Fruit fly (Drosophila melanogaster) whole organism, embryonic: ENCODE data around the gene CG5180.

Experiments
- Abd-B ChIP-seq: fragments of 200-800 bp; sonication (Bioruptor generic); optimal IDR thresholded peaks from 2 replicates; lab custom pipeline; 2018; ENCODE audit warnings: missing biosample characterization, mild to moderate bottlenecking, missing genetic modification characterization, moderate library complexity
- Adf1 ChIP-seq: fragments of 200-800 bp; sonication (Bioruptor generic); IDR thresholded peaks from 2 replicates; pipeline ENCODE4 v1.3.6; 2022; ENCODE audit warnings: missing biosample characterization, missing genetic modification characterization
- Antp ChIP-seq: fragments of 200-800 bp; sonication (Bioruptor generic); optimal IDR thresholded peaks from 3 replicates; lab custom pipeline; 2016; ENCODE audit warnings: missing biosample characterization, missing genetic modification characterization
- BEAF-32 ChIP-seq: fragments of 200-800 bp; sonication (Bioruptor generic); optimal IDR thresholded peaks from 3 replicates; lab custom pipeline; 2017; ENCODE audit warnings: missing biosample characterization, missing genetic modification characterization, mild to moderate bottlenecking, moderate library complexity, missing genetic modification reagents
- CG10267 ChIP-seq: fragments of 200-800 bp; sonication (Bioruptor generic); optimal IDR thresholded peaks from 2 replicates; lab custom pipeline; 2018; ENCODE audit warnings: missing biosample characterization, mild to moderate bottlenecking, missing genetic modification characterization, moderate library complexity
- CG11247 ChIP-seq: fragments of 200-800 bp; sonication (Bioruptor generic); IDR thresholded peaks from 2 replicates; pipeline ENCODE4 v1.3.6; 2022; ENCODE audit warnings: missing biosample characterization, missing genetic modification characterization
- CG11560 ChIP-seq: fragments of 200-800 bp; sonication (Bioruptor generic); IDR thresholded peaks from 3 replicates; pipeline ENCODE4 v1.3.6; 2022; ENCODE audit warnings: missing biosample characterization, missing genetic modification characterization
- CG12769 ChIP-seq: fragments of 200-800 bp; sonication (Bioruptor generic); optimal IDR thresholded peaks from 2 replicates; lab custom pipeline; 2019; ENCODE audit warnings: missing biosample characterization, mild to moderate bottlenecking, missing genetic modification characterization, moderate library complexity
- CG14014 ChIP-seq: fragments of 200-800 bp; sonication (Bioruptor generic); IDR thresholded peaks from 2 replicates; pipeline ENCODE4 v1.3.6; 2022; ENCODE audit warnings: missing biosample characterization, missing genetic modification characterization
- CG1603 ChIP-seq: fragments of 200-800 bp; sonication (Bioruptor generic); optimal IDR thresholded peaks from 2 replicates; lab custom pipeline; 2019; ENCODE audit warnings: missing biosample characterization, mild to moderate bottlenecking, missing genetic modification characterization, moderate library complexity
- CG16779 ChIP-seq: fragments of 200-800 bp; sonication (Bioruptor generic); IDR thresholded peaks from 2 replicates; pipeline ENCODE4 v1.3.6; 2022; ENCODE audit warnings: missing biosample characterization, missing genetic modification characterization
- CG17568 ChIP-seq: fragments of 200-800 bp; sonication (Bioruptor generic); optimal IDR thresholded peaks from 2 replicates; lab custom pipeline; 2018; ENCODE audit warnings: missing biosample characterization, mild to moderate bottlenecking, missing genetic modification characterization, moderate library complexity
- CG3838 ChIP-seq: fragments of 200-800 bp; sonication (Bioruptor generic); optimal IDR thresholded peaks from 3 replicates; lab custom pipeline; 2016; ENCODE audit warnings: missing biosample characterization, missing genetic modification characterization
- CG4282 ChIP-seq: fragments of 200-800 bp; sonication (Bioruptor generic); optimal IDR thresholded peaks from 2 replicates; lab custom pipeline; 2016; ENCODE audit warnings: missing biosample characterization, missing genetic modification characterization
- CG4360 ChIP-seq: fragments of 200-800 bp; sonication (Bioruptor generic); IDR thresholded peaks from 2 replicates; pipeline ENCODE4 v1.3.6; 2022; ENCODE audit warnings: missing biosample characterization, missing genetic modification characterization
- CG4707 ChIP-seq: fragments of 200-800 bp; sonication (Bioruptor generic); optimal IDR thresholded peaks from 2 replicates; lab custom pipeline; 2018; ENCODE audit warnings: missing biosample characterization, mild to moderate bottlenecking, missing genetic modification characterization, moderate library complexity
- CG6689 ChIP-seq: fragments of 200-800 bp; sonication (Bioruptor generic); IDR thresholded peaks from 2 replicates; pipeline ENCODE4 v1.3.6; 2022; ENCODE audit warnings: missing biosample characterization, missing genetic modification characterization
- CG9797 ChIP-seq: fragments of 200-800 bp; sonication (Bioruptor generic); optimal IDR thresholded peaks from 3 replicates; lab custom pipeline; 2018; ENCODE audit warnings: missing biosample characterization, mild to moderate bottlenecking, missing genetic modification characterization
- Camta ChIP-seq: fragments of 200-800 bp; sonication (Bioruptor generic); optimal IDR thresholded peaks from 2 replicates; lab custom pipeline; 2016; ENCODE audit warnings: missing biosample characterization, missing genetic modification characterization
- D19A ChIP-seq: fragments of 200-800 bp; optimal IDR thresholded peaks from 3 replicates; lab custom pipeline; 2019; ENCODE audit warnings: missing biosample characterization, mild to moderate bottlenecking, missing genetic modification characterization, moderate library complexity
- Deaf1 ChIP-seq: fragments of 200-800 bp; optimal IDR thresholded peaks from 3 replicates; lab custom pipeline; 2019; ENCODE audit warnings: missing biosample characterization, mild to moderate bottlenecking, missing genetic modification characterization, moderate library complexity
- E2f1 ChIP-seq: fragments of 200-800 bp; sonication (Bioruptor generic); IDR thresholded peaks from 2 replicates; pipeline ENCODE4 v1.3.6; 2022; ENCODE audit warnings: missing biosample characterization, missing genetic modification characterization
- ERR ChIP-seq: fragments of 200-800 bp; sonication (Bioruptor generic); optimal IDR thresholded peaks from 2 replicates; lab custom pipeline; 2016; ENCODE audit warnings: missing biosample characterization, missing genetic modification characterization
- Ets97D ChIP-seq: fragments of 200-800 bp; sonication (Bioruptor generic); optimal IDR thresholded peaks from 3 replicates; lab custom pipeline; 2016; ENCODE audit warnings: missing biosample characterization, missing genetic modification characterization
- HmgZ ChIP-seq: fragments of 200-800 bp; sonication (Bioruptor generic); optimal IDR thresholded peaks from 2 replicates; lab custom pipeline; 2018; ENCODE audit warnings: missing biosample characterization, mild to moderate bottlenecking, missing genetic modification characterization
- Mad ChIP-seq: fragments of 200-800 bp; sonication (Bioruptor generic); optimal IDR thresholded peaks from 2 replicates; lab custom pipeline; 2016; ENCODE audit warnings: missing biosample characterization, missing genetic modification characterization
- Myb ChIP-seq: fragments of 200-800 bp; sonication (Bioruptor generic); optimal IDR thresholded peaks from 2 replicates; lab custom pipeline; 2016; ENCODE audit warnings: missing biosample characterization, missing genetic modification characterization
- Xbp1 ChIP-seq: fragments of 200-800 bp; sonication (Bioruptor generic); optimal IDR thresholded peaks from 3 replicates; lab custom pipeline; 2016; ENCODE audit warnings: missing biosample characterization, mild to moderate bottlenecking, missing genetic modification characterization
- az2 ChIP-seq: fragments of 200-800 bp; sonication (Bioruptor generic); optimal IDR thresholded peaks from 3 replicates; lab custom pipeline; 2016; ENCODE audit warnings: missing biosample characterization, missing genetic modification characterization
- bab2 ChIP-seq: fragments of 200-800 bp; sonication (Bioruptor generic); optimal IDR thresholded peaks from 2 replicates; lab custom pipeline; 2016; ENCODE audit warnings: missing biosample characterization, missing genetic modification characterization
- chm ChIP-seq: fragments of 200-800 bp; sonication (Bioruptor generic); IDR thresholded peaks from 2 replicates; pipeline ENCODE4 v1.3.6; 2022; ENCODE audit warnings: missing biosample characterization, missing genetic modification characterization
- corto ChIP-seq: fragments of 200-800 bp; sonication (Bioruptor generic); optimal IDR thresholded peaks from 2 replicates; lab custom pipeline; 2016; ENCODE audit warnings: missing biosample characterization, mild to moderate bottlenecking, missing genetic modification characterization, moderate library complexity
- cwo ChIP-seq: fragments of 200-800 bp; sonication (Bioruptor generic); optimal IDR thresholded peaks from 3 replicates; lab custom pipeline; 2017; ENCODE audit warnings: missing biosample characterization, missing genetic modification characterization, mild to moderate bottlenecking, moderate library complexity, missing genetic modification reagents
- ems ChIP-seq: fragments of 200-800 bp; sonication (Bioruptor generic); optimal IDR thresholded peaks from 3 replicates; lab custom pipeline; 2016; ENCODE audit warnings: missing biosample characterization, missing genetic modification characterization
- en ChIP-seq: fragments of 200-800 bp; sonication (Bioruptor generic); optimal IDR thresholded peaks from 2 replicates; lab custom pipeline; 2016; ENCODE audit warnings: missing biosample characterization, missing genetic modification characterization
- fru ChIP-seq: fragments of >200 bp; optimal IDR thresholded peaks from 2 replicates; lab custom pipeline; 2017
- gcm ChIP-seq: fragments of 200-800 bp; sonication (Bioruptor generic); optimal IDR thresholded peaks from 2 replicates; lab custom pipeline; 2019; ENCODE audit warnings: missing biosample characterization, mild to moderate bottlenecking, missing genetic modification characterization, moderate library complexity
- gcm2 ChIP-seq: fragments of 200-800 bp; sonication (Bioruptor generic); optimal IDR thresholded peaks from 2 replicates; lab custom pipeline; 2016; ENCODE audit warnings: missing biosample characterization, missing genetic modification characterization
- nau ChIP-seq: fragments of 200-800 bp; sonication (Bioruptor generic); optimal IDR thresholded peaks from 3 replicates; lab custom pipeline; 2017; ENCODE audit warnings: missing biosample characterization, mild to moderate bottlenecking, missing genetic modification characterization, missing genetic modification reagents
- pb ChIP-seq: fragments of 200-800 bp; sonication (Bioruptor generic); optimal IDR thresholded peaks from 3 replicates; lab custom pipeline; 2016; ENCODE audit warnings: missing biosample characterization, missing genetic modification characterization
- pfk ChIP-seq: fragments of 200-800 bp; sonication (Bioruptor generic); optimal IDR thresholded peaks from 2 replicates; lab custom pipeline; 2018; ENCODE audit warnings: missing biosample characterization, mild to moderate bottlenecking, missing genetic modification characterization, moderate library complexity
- phol ChIP-seq: fragments of 200-800 bp; sonication (Bioruptor generic); optimal IDR thresholded peaks from 3 replicates; lab custom pipeline; 2018; ENCODE audit warnings: missing biosample characterization, mild to moderate bottlenecking, missing genetic modification characterization, moderate library complexity
- pum ChIP-seq: fragments of 200-800 bp; sonication (Bioruptor generic); optimal IDR thresholded peaks from 2 replicates; lab custom pipeline; 2016; ENCODE audit warnings: missing biosample characterization, missing genetic modification characterization
- pzg ChIP-seq: fragments of 200-800 bp; sonication (Bioruptor generic); optimal IDR thresholded peaks from 3 replicates; lab custom pipeline; 2018; ENCODE audit warnings: missing biosample characterization, mild to moderate bottlenecking, missing genetic modification characterization, moderate library complexity
- sna ChIP-seq: fragments of 200-800 bp; sonication (Bioruptor generic); IDR thresholded peaks from 2 replicates; pipeline ENCODE4 v1.3.6; 2022; ENCODE audit warnings: missing biosample characterization, missing genetic modification characterization; ENCODE audit not compliant: partially characterized antibody
- so ChIP-seq: fragments of 200-800 bp; sonication (Bioruptor generic); IDR thresholded peaks from 3 replicates; pipeline ENCODE4 v1.3.6; 2022; ENCODE audit warnings: missing biosample characterization, missing genetic modification characterization
- sob ChIP-seq: fragments of 200-800 bp; sonication (Bioruptor generic); IDR thresholded peaks from 2 replicates; pipeline ENCODE4 v1.3.6; 2022; ENCODE audit warnings: missing biosample characterization, missing genetic modification characterization
- tna ChIP-seq: fragments of 200-800 bp; sonication (Bioruptor generic); IDR thresholded peaks from 2 replicates; pipeline ENCODE4 v1.3.6; 2022; ENCODE audit warnings: missing biosample characterization, missing genetic modification characterization; ENCODE audit not compliant: partially characterized antibody
- ttk ChIP-seq: fragments of 200-800 bp; sonication (Bioruptor generic); IDR thresholded peaks from 2 replicates; pipeline ENCODE4 v2.1.2; 2022; ENCODE audit warnings: missing biosample characterization, missing genetic modification characterization
- usp ChIP-seq: fragments of >200 bp; optimal IDR thresholded peaks from 2 replicates; lab custom pipeline; 2017; ENCODE audit warnings: missing biosample characterization, missing genetic modification characterization

Gene CG5180

dm6 chr3R:20557415-20558105, at the start of gene CG5180, which contains the start of gene DPCoAC (continued):
- TF ChIP-seq corto (GFP tag; lab: Kevin White, UChicago) (no peak), pfk (GFP tag; lab: Kevin White, UChicago) (peak; percentile 11), CG3838 (GFP tag; lab: Kevin White, UChicago) (peak; percentile 46), nau (no peak), CG4282 (peak; percentile 99), en (GFP tag; lab: Kevin White, UChicago) (no peak), CG17568 (GFP tag; lab: Kevin White, UChicago) (peak; percentile 6), HmgZ (tag; lab: Kevin White, UChicago) (peak; percentile 78), Adf1 (GFP tag; lab: Robert Waterston, UW) (peak; percentile 83), Camta (GFP tag; lab: Kevin White, UChicago) (peak; percentile 45), phol (tag; lab: Kevin White, UChicago) (peak; percentile 67), E2f1 (GFP tag; lab: Robert Waterston, UW) (peak; percentile 52), Antp (GFP tag; lab: Kevin White, UChicago) (peak; percentile 77), Xbp1 (GFP tag; lab: Kevin White, UChicago) (peak; percentile 81), so (GFP tag; lab: Robert Waterston, UW) (peak; percentile 53; the same call in 1 of the 3 replicates), CG11560 (tag; lab: Robert Waterston, UW) (peak; percentile 68), ttk (GFP tag; lab: Robert Waterston, UW) (peak; percentile 24; the same call in 1 of the 2 replicates), CG12769 (tag; lab: Kevin White, UChicago) (peak; percentile 75), CG1603 (tag; lab: Kevin White, UChicago) (peak; percentile 89), CG4360 (peak; percentile 64), pb (GFP tag; lab: Kevin White, UChicago) (peak; percentile 49), ERR (peak; percentile 52), usp (GFP tag; lab: Kevin White, UChicago) (no peak), Myb (GFP tag; lab: Kevin White, UChicago) (peak; percentile 73), Deaf1 (peak; percentile 25), D19A (tag; lab: Kevin White, UChicago) (peak; percentile 43), gcm (GFP tag; lab: Kevin White, UChicago) (no peak), CG16779 (GFP tag; lab: Robert Waterston, UW) (peak; percentile 79), ems (peak; percentile 33), chm (GFP tag; lab: Robert Waterston, UW) (peak; percentile 81), Ets97D (GFP tag; lab: Kevin White, UChicago) (peak; percentile 83), CG6689 (GFP tag; lab: Robert Waterston, UW) (peak; percentile 57; the same call in 1 of the 2 replicates), fru (lab: Kevin White, UChicago) (no peak), tna (0 out of 2 replicates have a peak, but pooled peaks have one; percentile 39), pum (peak; percentile 64), Mad (GFP tag; lab: Kevin White, UChicago) (peak; percentile 60), cwo (peak; percentile 13), sob (GFP tag; lab: Robert Waterston, UW) (peak; percentile 77), CG10267 (peak; percentile 60), gcm2 (no peak), az2 (peak; percentile 41), bab2 (GFP tag; lab: Kevin White, UChicago) (peak; percentile 51), CG11247 (GFP tag; lab: Robert Waterston, UW) (peak; percentile 83), sna (GFP tag; lab: Robert Waterston, UW) (no peak), Abd-B (GFP tag; lab: Kevin White, UChicago) (peak; percentile 61), BEAF-32 (GFP tag; lab: Kevin White, UChicago) (peak; percentile 63), CG4707 (GFP tag; lab: Kevin White, UChicago) (peak; percentile 60), CG9797 (GFP tag; lab: Kevin White, UChicago) (peak; percentile 45), CG14014 (GFP tag; lab: Robert Waterston, UW) (peak; percentile 78), pzg (GFP tag; lab: Kevin White, UChicago) (peak; percentile 94)
